Worm (Caenorhabditis elegans): ENCODE results near the gene spp-18.

DNA sequence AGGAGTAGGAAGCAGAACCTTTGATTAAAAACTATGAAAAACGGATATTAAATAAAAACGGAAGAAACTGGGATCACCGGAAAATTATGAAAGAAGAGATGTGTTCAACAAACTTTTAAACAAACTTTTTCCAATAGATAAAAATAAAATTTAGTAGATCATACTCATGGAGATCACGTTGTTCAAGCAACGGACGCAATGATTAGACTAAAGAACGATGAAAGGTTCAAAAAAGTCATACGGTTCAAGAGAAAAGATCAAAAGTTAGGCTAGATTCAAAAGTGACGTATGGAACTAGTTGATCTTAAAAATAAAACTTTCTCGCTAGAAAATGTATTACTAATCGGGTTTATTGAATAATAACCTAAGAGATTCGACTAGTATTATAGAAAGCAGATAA is 38.6 kb downstream of the spp-18 start:
- no peak for TF ChIP-seq him-1 (tag; optimal IDR thresholded peaks at IDR 0.05)
- no peak for TF ChIP-seq dao-5 (tag; optimal IDR thresholded peaks at IDR 0.05)

All from whole organism, L4/young adult.